Fruit fly (Drosophila melanogaster) Kc167 (cell line): ENCODE data around the gene Scamp.

ENCODE experiments used
- Myc ChIP-seq: fragments of >200 bp; optimal IDR thresholded peaks from 2 replicates; lab custom pipeline; 2017; ENCODE audit warnings: missing external identifiers
- Sin3A ChIP-seq: fragments of >200 bp; optimal IDR thresholded peaks from 2 replicates; lab custom pipeline; 2018; ENCODE audit warnings: missing external identifiers
- h ChIP-seq: fragments of >200 bp; optimal IDR thresholded peaks from 3 replicates; lab custom pipeline; 2018; ENCODE audit warnings: missing external identifiers
- insv ChIP-seq: fragments of >200 bp; optimal IDR thresholded peaks from 3 replicates; lab custom pipeline; 2018; ENCODE audit warnings: missing external identifiers
- psq ChIP-seq: fragments of >200 bp; optimal IDR thresholded peaks from 2 replicates; lab custom pipeline; 2017; ENCODE audit warnings: missing external identifiers
- ttk ChIP-seq: sonication (Bioruptor generic); optimal IDR thresholded peaks from 2 replicates; lab custom pipeline; 2017; ENCODE audit warnings: missing external identifiers

dm6 chrX:15449490-15450326 lies at the start of gene Scamp, which contains the start of gene Ahcy:
- TF ChIP-seq Sin3A, result no peak
- TF ChIP-seq h (lab: Kevin White, UChicago), result no peak
- no peak for TF ChIP-seq psq
- TF ChIP-seq insv, result no peak
- no peak for TF ChIP-seq Myc (lab: Kevin White, UChicago)
- no peak for TF ChIP-seq ttk (lab: Kevin White, UChicago)
